Worm (Caenorhabditis elegans) whole organism, late embryonic: ENCODE measurements around the gene F23H11.5.

Source experiments
- C08G9.2 ChIP-seq: sonication (generic microtip); optimal IDR thresholded peaks from 2 replicates; lab custom pipeline; 2016; ENCODE audit warnings: mild to moderate bottlenecking, missing genetic modification characterization, moderate library complexity, missing compliant biosample characterization
- F13H6.1 ChIP-seq: sonication (generic microtip); optimal IDR thresholded peaks from 2 replicates; lab custom pipeline; 2016; ENCODE audit warnings: missing genetic modification characterization, missing compliant biosample characterization
- K02D7.2 ChIP-seq: sonication (generic microtip); optimal IDR thresholded peaks from 2 replicates; lab custom pipeline; 2017; ENCODE audit warnings: mild to moderate bottlenecking, missing genetic modification characterization, missing compliant biosample characterization
- T23F11.4 ChIP-seq: fragments of 200-800 bp; sonication (Bioruptor generic); optimal IDR thresholded peaks from 2 replicates; lab custom pipeline; 2018; ENCODE audit warnings: mild to moderate bottlenecking, missing genetic modification characterization, missing compliant biosample characterization
- ahr-1 ChIP-seq: sonication (generic microtip); optimal IDR thresholded peaks from 2 replicates; lab custom pipeline; 2016; ENCODE audit warnings: missing genetic modification characterization, missing compliant biosample characterization
- ama-1 ChIP-seq: fragments of 150-350 bp; optimal IDR thresholded peaks from 2 replicates; lab custom pipeline; 2014
- ceh-14 ChIP-seq: sonication (generic microtip); optimal IDR thresholded peaks from 2 replicates; lab custom pipeline; 2016; ENCODE audit warnings: missing genotype, missing genetic modification characterization, missing compliant biosample characterization
- ceh-19 ChIP-seq: fragments of 200-800 bp; sonication (Bioruptor generic); optimal IDR thresholded peaks from 2 replicates; lab custom pipeline; 2018; ENCODE audit warnings: mild to moderate bottlenecking, missing genetic modification characterization, missing compliant biosample characterization
- ceh-2 ChIP-seq: sonication (generic microtip); optimal IDR thresholded peaks from 2 replicates; lab custom pipeline; 2016; ENCODE audit warnings: missing genotype, missing genetic modification characterization, missing compliant biosample characterization
- ceh-31 ChIP-seq: sonication (generic microtip); optimal IDR thresholded peaks from 2 replicates; lab custom pipeline; 2016; ENCODE audit warnings: missing genetic modification characterization, missing compliant biosample characterization
- ceh-45 ChIP-seq: fragments of 200-800 bp; sonication (Bioruptor generic); IDR thresholded peaks from 2 replicates; pipeline ENCODE4 v1.3.6; 2022; ENCODE audit warnings: missing genetic modification reagents, missing genetic modification characterization, missing compliant biosample characterization
- ceh-6 ChIP-seq: fragments of 200-800 bp; sonication (Bioruptor generic); optimal IDR thresholded peaks from 2 replicates; lab custom pipeline; 2018; ENCODE audit warnings: mild to moderate bottlenecking, missing genetic modification characterization, missing compliant biosample characterization
- ceh-9 ChIP-seq: sonication (generic microtip); optimal IDR thresholded peaks from 2 replicates; lab custom pipeline; 2016; ENCODE audit warnings: mild to moderate bottlenecking, missing genetic modification characterization, inconsistent platforms, missing compliant biosample characterization
- che-1 ChIP-seq: sonication (generic microtip); optimal IDR thresholded peaks from 2 replicates; lab custom pipeline; 2016; ENCODE audit warnings: mild to moderate bottlenecking, missing genetic modification characterization, missing compliant biosample characterization
- dve-1 ChIP-seq: sonication (generic microtip); optimal IDR thresholded peaks from 2 replicates; lab custom pipeline; 2017; ENCODE audit warnings: antibody characterized with exemption, mild to moderate bottlenecking, missing genetic modification characterization, missing compliant biosample characterization
- elt-2 ChIP-seq: sonication (generic microtip); optimal IDR thresholded peaks from 2 replicates; lab custom pipeline; 2016; ENCODE audit warnings: missing genetic modification reagents, missing genetic modification characterization, missing compliant biosample characterization
- elt-4 ChIP-seq: sonication (generic microtip); optimal IDR thresholded peaks from 2 replicates; lab custom pipeline; 2016; ENCODE audit warnings: missing genetic modification characterization, missing compliant biosample characterization
- ets-4 ChIP-seq: sonication (generic microtip); optimal IDR thresholded peaks from 2 replicates; lab custom pipeline; 2016; ENCODE audit warnings: missing genetic modification characterization, missing compliant biosample characterization
- hlh-30 ChIP-seq: sonication (generic microtip); optimal IDR thresholded peaks from 2 replicates; lab custom pipeline; 2017; ENCODE audit warnings: antibody characterized with exemption, missing genetic modification characterization, missing compliant biosample characterization; ENCODE audit not compliant: insufficient read depth
- madf-2 ChIP-seq: sonication (generic microtip); optimal IDR thresholded peaks from 2 replicates; lab custom pipeline; 2017; ENCODE audit warnings: missing genetic modification characterization, missing compliant biosample characterization
- mec-3 ChIP-seq: sonication (generic microtip); optimal IDR thresholded peaks from 2 replicates; lab custom pipeline; 2016; ENCODE audit warnings: borderline replicate concordance, missing genetic modification characterization, missing compliant biosample characterization
- nhr-11 ChIP-seq: fragments of 150-350 bp; optimal IDR thresholded peaks from 2 replicates; lab custom pipeline; 2014; ENCODE audit warnings: missing biosample characterization, missing genetic modification characterization
- nhr-232 ChIP-seq: sonication (generic microtip); optimal IDR thresholded peaks from 2 replicates; lab custom pipeline; 2016; ENCODE audit warnings: missing genetic modification characterization, missing compliant biosample characterization
- npax-4 ChIP-seq: sonication (generic microtip); optimal IDR thresholded peaks from 2 replicates; lab custom pipeline; 2016; ENCODE audit warnings: missing genetic modification characterization, missing compliant biosample characterization
- odd-2 ChIP-seq: sonication (generic microtip); optimal IDR thresholded peaks from 2 replicates; lab custom pipeline; 2017; ENCODE audit warnings: antibody characterized with exemption, mild to moderate bottlenecking, missing genetic modification characterization, missing compliant biosample characterization
- pag-3 ChIP-seq: sonication (generic microtip); optimal IDR thresholded peaks from 2 replicates; lab custom pipeline; 2016; ENCODE audit warnings: missing compliant biosample characterization, missing genetic modification characterization, borderline replicate concordance
- pax-1 ChIP-seq: fragments of 150-350 bp; optimal IDR thresholded peaks from 2 replicates; lab custom pipeline; 2014; ENCODE audit warnings: missing biosample characterization, missing genetic modification characterization
- pha-2 ChIP-seq: sonication (generic microtip); optimal IDR thresholded peaks from 2 replicates; lab custom pipeline; 2017; ENCODE audit warnings: mild to moderate bottlenecking, missing genetic modification characterization, missing compliant biosample characterization
- pha-4 ChIP-seq: fragments of 150-350 bp; optimal IDR thresholded peaks from 2 replicates; lab custom pipeline; 2018; ENCODE audit warnings: missing biosample characterization, missing genetic modification reagents, missing genetic modification characterization
- sdc-2 ChIP-seq: sonication (generic microtip); optimal IDR thresholded peaks from 2 replicates; lab custom pipeline; 2016; ENCODE audit warnings: missing genotype, missing genetic modification characterization, missing compliant biosample characterization
- tbx-2 ChIP-seq: sonication (generic microtip); optimal IDR thresholded peaks from 2 replicates; lab custom pipeline; 2016; ENCODE audit warnings: missing genetic modification characterization, missing compliant biosample characterization
- tbx-7 ChIP-seq: sonication (generic microtip); optimal IDR thresholded peaks from 2 replicates; lab custom pipeline; 2016; ENCODE audit warnings: missing genotype, missing genetic modification characterization, missing compliant biosample characterization
- unc-42 ChIP-seq: sonication (generic microtip); optimal IDR thresholded peaks from 2 replicates; lab custom pipeline; 2016; ENCODE audit warnings: missing genotype, missing genetic modification characterization, missing compliant biosample characterization
- unc-86 ChIP-seq: sonication (generic microtip); optimal IDR thresholded peaks from 2 replicates; lab custom pipeline; 2016; ENCODE audit warnings: missing genetic modification characterization, missing compliant biosample characterization
- ztf-16 ChIP-seq: sonication (generic microtip); optimal IDR thresholded peaks from 2 replicates; lab custom pipeline; 2017; ENCODE audit warnings: missing genetic modification characterization, missing compliant biosample characterization

Gene F23H11.5

DNA sequence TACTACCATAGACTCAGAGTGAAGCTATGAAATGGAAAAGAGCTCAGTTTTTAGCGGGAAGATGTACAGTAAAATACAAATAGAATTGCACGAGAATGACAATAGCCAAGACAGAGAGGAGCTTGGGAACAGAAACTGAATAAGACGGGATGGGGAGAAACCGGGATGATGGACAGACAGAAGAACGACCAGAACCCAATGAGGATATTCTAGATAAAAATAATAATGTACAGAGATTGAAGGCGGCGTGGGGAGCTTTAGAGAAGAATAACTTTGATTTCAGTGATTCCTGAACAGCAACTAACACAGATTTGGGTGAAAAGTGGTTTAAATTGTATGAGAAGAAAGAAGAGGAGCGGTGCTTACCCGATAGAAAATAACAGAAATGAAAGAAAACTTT is 28.9 kb downstream of the F23H11.5 start:
- TF ChIP-seq ceh-6 (GFP tag; lab: Kevin White, UChicago), result no peak
- no peak for TF ChIP-seq ahr-1 (tag; lab: Kevin White, UChicago)
- no peak for TF ChIP-seq nhr-232 (tag; lab: Kevin White, UChicago)
- TF ChIP-seq K02D7.2 (tag; lab: Kevin White, UChicago), result no peak
- TF ChIP-seq ama-1, result no peak
- TF ChIP-seq mec-3 (tag; lab: Kevin White, UChicago), result no peak
- TF ChIP-seq unc-86 (tag; lab: Kevin White, UChicago), result no peak

DNA sequence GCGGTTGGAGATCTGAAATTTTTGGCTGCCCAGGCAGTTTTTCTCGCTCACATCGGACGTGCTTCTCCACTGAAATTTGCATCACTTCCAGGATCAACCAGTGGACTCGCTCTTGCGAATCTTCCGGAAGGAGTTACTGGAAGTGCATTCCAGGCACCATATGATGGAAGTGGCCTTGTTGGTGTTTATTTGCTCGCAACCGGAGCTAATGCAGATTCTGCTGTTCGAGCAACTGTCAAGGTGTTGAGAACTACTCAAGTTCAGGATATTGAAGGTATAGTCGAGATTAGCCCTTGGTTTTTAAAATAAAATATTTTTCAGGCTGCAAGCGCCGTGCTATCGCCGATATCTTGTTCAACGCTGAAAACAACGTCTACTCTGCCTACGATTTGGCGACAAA is 29.6 kb downstream of the F23H11.5 start:
- TF ChIP-seq ceh-45 (GFP tag; lab: Robert Waterston, UW) (no peak), dve-1 (no peak), ztf-16 (tag; lab: Kevin White, UChicago) (no peak), hlh-30 (tag; lab: Kevin White, UChicago) (no peak)
- TF ChIP-seq, all 69 proteins: peak for 0

DNA sequence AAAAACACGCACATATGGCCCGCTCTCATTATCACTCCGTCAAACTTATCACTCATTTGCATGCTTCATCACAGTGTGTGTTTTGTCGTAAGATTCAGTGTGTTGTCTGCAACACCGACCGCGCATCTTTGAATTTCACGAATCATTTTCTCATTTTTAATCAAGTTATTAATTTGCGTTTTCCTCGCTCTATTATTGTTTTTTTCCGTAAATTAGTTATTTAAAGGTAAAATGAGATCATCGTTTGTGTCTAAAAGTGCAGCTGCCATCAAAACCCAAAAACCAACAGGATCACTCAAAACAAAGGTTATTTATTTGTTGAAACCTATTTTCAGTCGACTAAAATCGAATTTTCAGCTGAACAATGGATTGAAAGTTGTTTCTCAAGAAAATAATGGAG is 30.8 kb downstream of the F23H11.5 start, which contains the start of the genes T24C4.5 and ucr-2.3:
Gene T24C4.5, minus strand, starts transcription at position 101 of the 400 bp plus-strand sequence.
Gene ucr-2.3, plus strand, starts transcription at position 227 of the 400 bp plus-strand sequence.
- TF ChIP-seq ceh-19 (GFP tag; lab: Kevin White, UChicago), result no peak

DNA sequence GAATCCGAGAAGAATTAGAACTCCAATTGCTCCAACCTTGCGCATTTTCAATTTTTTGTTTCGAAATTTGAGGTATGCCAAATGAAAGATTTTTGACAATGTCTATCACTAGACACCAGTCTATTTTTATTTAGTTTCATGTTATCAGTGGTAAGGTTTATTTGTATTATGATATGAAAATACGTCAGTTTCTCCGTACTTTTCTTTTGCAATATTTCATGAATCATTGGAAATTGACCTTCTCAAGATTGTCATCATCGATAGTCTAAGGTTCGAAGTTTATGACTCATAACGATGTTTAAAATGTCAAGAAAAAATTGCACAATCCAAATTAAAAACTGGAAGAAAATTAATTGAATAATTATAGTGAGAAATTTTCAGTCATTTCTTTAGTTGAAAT is 37.0 kb downstream of the F23H11.5 start, which contains the start of gene clc-19:
Gene clc-19, minus strand, starts transcription at position 135 of the 400 bp plus-strand sequence.
- TF ChIP-seq pag-3 (tag; lab: Kevin White, UChicago) (no peak), ceh-9 (tag; lab: Kevin White, UChicago) (no peak), tbx-7 (tag; lab: Kevin White, UChicago) (no peak), unc-86 (tag; lab: Kevin White, UChicago) (no peak), C08G9.2 (no peak), npax-4 (tag; lab: Kevin White, UChicago) (no peak), sdc-2 (tag; lab: Kevin White, UChicago) (no peak), ceh-2 (tag; lab: Kevin White, UChicago) (no peak), ceh-14 (tag; lab: Kevin White, UChicago) (no peak), nhr-11 (tag; lab: Kevin White, UChicago) (no peak), unc-42 (tag; lab: Kevin White, UChicago) (no peak), odd-2 (no peak), ztf-16 (tag; lab: Kevin White, UChicago) (no peak), che-1 (tag; lab: Kevin White, UChicago) (no peak), T23F11.4 (GFP tag; lab: Kevin White, UChicago) (no peak), ceh-6 (GFP tag; lab: Kevin White, UChicago) (no peak), pax-1 (tag; lab: Kevin White, UChicago) (no peak), dve-1 (no peak)

DNA sequence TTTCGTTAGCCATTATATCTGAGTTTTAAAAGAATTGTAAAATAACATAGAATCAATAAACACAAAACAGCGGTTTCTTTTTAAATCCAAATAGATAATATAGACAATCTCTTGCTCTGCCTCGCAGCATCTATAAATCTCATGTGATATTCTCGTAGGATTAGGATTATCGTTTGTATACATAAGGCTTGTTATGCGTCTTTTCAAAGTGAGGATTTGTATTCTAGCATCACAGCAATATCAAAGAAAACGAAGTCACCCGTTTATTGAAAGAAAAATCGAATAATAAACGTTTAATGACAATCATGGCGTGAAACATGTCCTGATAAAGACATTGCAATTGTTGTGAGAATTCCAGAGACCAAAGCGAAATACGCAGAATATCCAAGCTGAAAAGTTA is 38.0 kb downstream of the F23H11.5 start, which contains the start of the genes T24C4.3 and clc-20:
Gene T24C4.3, minus strand, starts transcription at position 101 of the 400 bp plus-strand sequence.
Gene clc-20, plus strand, starts transcription at position 211 of the 400 bp plus-strand sequence.
- no peak for TF ChIP-seq che-1 (tag; lab: Kevin White, UChicago)
- no peak for TF ChIP-seq unc-86 (tag; lab: Kevin White, UChicago)
- TF ChIP-seq madf-2, result no peak
- no peak for TF ChIP-seq F13H6.1
- no peak for TF ChIP-seq ceh-6 (GFP tag; lab: Kevin White, UChicago)
- no peak for TF ChIP-seq ama-1
- no peak for TF ChIP-seq ceh-31 (tag; lab: Kevin White, UChicago)
- TF ChIP-seq elt-4, result no peak
- no peak for TF ChIP-seq ceh-45 (GFP tag; lab: Robert Waterston, UW)
- no peak for TF ChIP-seq C08G9.2

DNA sequence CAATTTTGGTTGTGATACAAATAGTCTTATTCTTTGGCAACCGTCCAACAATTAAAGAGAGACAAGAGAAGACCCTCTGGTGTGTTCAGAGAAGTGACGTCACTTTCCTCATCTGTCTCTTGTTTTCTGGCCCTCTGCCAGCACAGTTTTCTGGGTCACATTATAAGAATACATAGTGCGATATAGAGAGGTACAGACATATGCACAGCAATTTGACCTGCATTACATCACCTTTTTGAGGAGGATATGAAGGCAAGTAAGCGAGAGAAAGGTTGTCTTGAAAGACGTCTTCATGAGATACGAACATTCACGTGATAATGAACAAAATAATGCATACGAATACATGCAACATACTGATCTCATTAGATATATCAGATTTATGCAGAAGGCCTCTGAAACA is 39.8 kb downstream of the F23H11.5 start:
- TF ChIP-seq ceh-9 (tag; lab: Kevin White, UChicago) (no peak), tbx-2 (peak; percentile 9), madf-2 (no peak), elt-2 (tag; lab: Kevin White, UChicago) (no peak), pha-2 (tag; lab: Kevin White, UChicago) (no peak), ets-4 (tag; lab: Kevin White, UChicago) (no peak), hlh-30 (tag; lab: Kevin White, UChicago) (peak; percentile 60), pha-4 (tag; lab: Kevin White, UChicago) (no peak)
